Worm (Caenorhabditis elegans) whole organism, midembryonic: ENCODE measurements around the gene try-12.

Experiments
- T22C8.4 ChIP-seq: fragments of 200-800 bp; sonication (Bioruptor generic); IDR thresholded peaks from 2 replicates; pipeline ENCODE4 v1.3.6; 2022; ENCODE audit warnings: missing genetic modification characterization, missing compliant biosample characterization
- flt-1 ChIP-seq: fragments of 200-800 bp; sonication (Bioruptor generic); IDR thresholded peaks from 2 replicates; pipeline ENCODE4 v1.3.6; 2022; ENCODE audit warnings: missing genetic modification characterization, missing compliant biosample characterization

DNA sequence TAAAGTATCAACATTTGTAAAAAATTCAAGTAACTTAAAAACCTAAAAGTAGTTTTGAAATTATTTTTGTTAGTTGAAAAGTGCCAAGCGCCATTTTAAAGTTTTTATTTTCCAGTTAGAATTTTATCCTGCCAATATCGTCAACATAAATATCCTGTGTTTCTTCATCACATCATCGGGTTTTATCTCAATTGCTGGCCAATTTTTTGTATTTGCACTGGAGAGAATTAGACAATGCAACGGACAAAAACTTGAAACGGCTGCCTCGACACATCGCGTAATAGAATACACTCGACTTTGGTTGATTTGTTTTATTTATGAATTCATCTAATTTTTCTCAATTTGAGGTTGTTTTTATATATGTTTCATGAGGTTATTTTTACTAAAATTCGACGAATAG is 5.9 kb downstream of the try-12 start, which contains the start of gene F25E5.2:
- TF ChIP-seq flt-1 (no peak), T22C8.4 (GFP tag; lab: Robert Waterston, UW) (no peak)
